Fruit fly (Drosophila melanogaster) S2 (cell line): ENCODE results near the gene Pli.

Experiments
- CG8478 ChIP-seq: fragments of >200 bp; optimal IDR thresholded peaks from 2 replicates; lab custom pipeline; 2018
- CTCF ChIP-seq, 2 experiments: fragments of >200 bp; optimal IDR thresholded peaks; 2 replicates each; lab custom pipeline; 2018

DNA sequence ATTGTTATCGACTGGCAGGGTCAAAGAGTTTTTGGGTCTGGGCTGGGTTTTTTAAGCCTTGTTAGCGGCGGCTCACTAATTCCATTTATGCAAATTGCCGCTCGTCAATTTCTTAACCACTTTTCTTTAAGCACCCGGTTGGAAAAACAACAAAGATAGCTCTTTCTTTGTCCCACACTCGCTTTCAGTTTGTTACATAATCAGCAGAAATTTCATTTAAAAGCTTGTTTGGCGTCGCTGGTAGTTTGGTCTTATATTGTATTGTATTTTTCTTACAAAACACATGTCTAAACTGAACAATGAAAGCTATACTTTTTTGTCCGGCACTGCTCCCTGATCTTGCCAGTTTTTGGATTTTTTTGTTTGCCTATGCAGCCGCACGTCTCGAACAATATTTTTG lies 19.9 kb downstream of the Pli start:
- TF ChIP-seq CG8478 (lab: Kevin White, UChicago) (no peak), CTCF (optimal IDR thresholded peaks at IDR 0.05; lab: Kevin White, UChicago) (no peak)
